Fruit fly (Drosophila melanogaster): ENCODE data around the gene AOX1.

DNA sequence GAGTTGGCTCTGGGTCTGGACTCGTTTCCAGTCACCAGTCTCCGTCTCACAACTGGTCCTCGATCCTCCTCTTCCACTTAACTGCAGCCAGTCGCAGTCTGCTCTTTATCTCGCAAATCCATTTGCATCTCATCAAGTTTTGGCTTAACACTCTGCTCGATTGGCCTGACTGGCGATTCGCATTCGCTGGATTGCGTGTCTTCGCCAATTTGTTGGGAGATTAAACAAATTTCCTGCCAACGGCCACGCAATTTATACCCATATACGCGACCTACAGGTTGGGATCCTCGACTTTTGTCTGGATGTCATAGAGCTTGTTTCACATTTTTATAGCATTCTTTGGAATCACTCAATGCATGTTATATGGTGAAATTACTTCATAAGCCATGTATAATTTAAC lies 20.2 kb upstream of the AOX1 start:
- TF ChIP-seq Dll (optimal IDR thresholded peaks at IDR 0.05): no peak
- no peak for TF ChIP-seq CG8478 (optimal IDR thresholded peaks at IDR 0.05)
